Worm (Caenorhabditis elegans): ENCODE results near the gene pdha-1.

- TF ChIP-seq sox-4 (tag; optimal IDR thresholded peaks at IDR 0.05): no peak
- no peak for TF ChIP-seq elt-2 (tag; optimal IDR thresholded peaks at IDR 0.05)
- TF ChIP-seq ama-1 (optimal IDR thresholded peaks at IDR 0.05): no peak
- TF ChIP-seq nhr-11 (tag; optimal IDR thresholded peaks at IDR 0.05): no peak
- TF ChIP-seq madf-2 (tag; optimal IDR thresholded peaks at IDR 0.05): no peak
- no peak for TF ChIP-seq pha-2 (tag; optimal IDR thresholded peaks at IDR 0.05)
Measured at ce11 chrII:8065985-8066384, at the start of gene pdha-1.
